Worm (Caenorhabditis elegans) whole organism, L4/young adult: ENCODE data around the gene cogc-2.

Experiments
- W03F9.2 ChIP-seq: fragments of 150-350 bp; optimal IDR thresholded peaks from 2 replicates; lab custom pipeline; 2014; ENCODE audit warnings: missing biosample characterization, missing genetic modification characterization
- dao-5 ChIP-seq: sonication (generic microtip); optimal IDR thresholded peaks from 2 replicates; lab custom pipeline; 2016; ENCODE audit warnings: missing genotype, missing genetic modification characterization, moderate library complexity, missing compliant biosample characterization
- him-1 ChIP-seq: sonication (generic microtip); optimal IDR thresholded peaks from 2 replicates; lab custom pipeline; 2016; ENCODE audit warnings: missing genotype, missing genetic modification reagents, missing genetic modification characterization, missing compliant biosample characterization

The cogc-2 gene

ce11 chrIV:7048637-7049245 is 9.4 kb upstream of the cogc-2 start:
- no peak for TF ChIP-seq him-1 (tag; lab: Kevin White, UChicago)
- TF ChIP-seq dao-5 (tag; lab: Kevin White, UChicago), result no peak
- TF ChIP-seq W03F9.2 (tag; lab: Kevin White, UChicago), result no peak

- no peak for TF ChIP-seq dao-5 (tag; lab: Kevin White, UChicago)
- TF ChIP-seq him-1 (tag; lab: Kevin White, UChicago), result no peak
- TF ChIP-seq W03F9.2 (tag; lab: Kevin White, UChicago), result no peak
Measured at ce11 chrIV:7047762-7048178, 8.4 kb upstream of the cogc-2 start.

ce11 chrIV:7046641-7047361 is 7.4 kb upstream of the cogc-2 start:
- TF ChIP-seq him-1 (tag; lab: Kevin White, UChicago) (no peak), W03F9.2 (tag; lab: Kevin White, UChicago) (no peak), dao-5 (tag; lab: Kevin White, UChicago) (no peak)

- TF ChIP-seq dao-5 (tag; lab: Kevin White, UChicago), result no peak
- TF ChIP-seq W03F9.2 (tag; lab: Kevin White, UChicago), result no peak
- TF ChIP-seq him-1 (tag; lab: Kevin White, UChicago), result no peak
Measured at ce11 chrIV:7045362-7045936, 6.1 kb upstream of the cogc-2 start.

- TF ChIP-seq W03F9.2 (tag; lab: Kevin White, UChicago) (peak; percentile 82), him-1 (tag; lab: Kevin White, UChicago) (no peak)
Measured at ce11 chrIV:7044552-7045139, 5.3 kb upstream of the cogc-2 start, which contains the start of gene tin-9.1. tin-9.1 (minus strand) TSS chrIV:7044602.

ce11 chrIV:7043430-7043829 is 4.0 kb upstream of the cogc-2 start:
- TF ChIP-seq W03F9.2 (tag; lab: Kevin White, UChicago), result no peak
- TF ChIP-seq him-1 (tag; lab: Kevin White, UChicago), result no peak
- no peak for TF ChIP-seq dao-5 (tag; lab: Kevin White, UChicago)

ce11 chrIV:7036790-7037189 is 2.6 kb downstream of the cogc-2 start, which contains the start of gene ufl-1:
ufl-1 (minus strand) TSS chrIV:7036859.
- TF ChIP-seq him-1 (tag; lab: Kevin White, UChicago) (no peak), dao-5 (tag; lab: Kevin White, UChicago) (no peak), W03F9.2 (tag; lab: Kevin White, UChicago) (no peak)

- TF ChIP-seq him-1 (tag; lab: Kevin White, UChicago) (no peak), dao-5 (tag; lab: Kevin White, UChicago) (no peak), W03F9.2 (tag; lab: Kevin White, UChicago) (no peak)
Measured at ce11 chrIV:7035823-7036222, 3.6 kb downstream of the cogc-2 start, which contains the start of gene C06G3.3. C06G3.3 (plus strand) TSS chrIV:7036123.

- TF ChIP-seq him-1 (tag; lab: Kevin White, UChicago) (no peak), dao-5 (tag; lab: Kevin White, UChicago) (no peak), W03F9.2 (tag; lab: Kevin White, UChicago) (no peak)
Measured at ce11 chrIV:7032459-7032858, 6.9 kb downstream of the cogc-2 start, which contains the start of gene C06G3.8. C06G3.8 (minus strand) TSS chrIV:7032559.

ce11 chrIV:7031019-7031418 is 8.4 kb downstream of the cogc-2 start:
- TF ChIP-seq W03F9.2 (tag; lab: Kevin White, UChicago) (no peak), him-1 (tag; lab: Kevin White, UChicago) (no peak), dao-5 (tag; lab: Kevin White, UChicago) (no peak)

- TF ChIP-seq W03F9.2 (tag; lab: Kevin White, UChicago) (no peak), dao-5 (tag; lab: Kevin White, UChicago) (no peak), him-1 (tag; lab: Kevin White, UChicago) (no peak)
Measured at ce11 chrIV:7025835-7026234, 13.5 kb downstream of the cogc-2 start.

- TF ChIP-seq dao-5 (tag; lab: Kevin White, UChicago) (no peak), him-1 (tag; lab: Kevin White, UChicago) (no peak), W03F9.2 (tag; lab: Kevin White, UChicago) (no peak)
Measured at ce11 chrIV:7024829-7025228, 14.6 kb downstream of the cogc-2 start.

ce11 chrIV:7023858-7024257 is 15.5 kb downstream of the cogc-2 start, which contains the start of gene adah-1:
adah-1 (plus strand) TSS chrIV:7024211.
- TF ChIP-seq him-1 (tag; lab: Kevin White, UChicago), result no peak
- TF ChIP-seq dao-5 (tag; lab: Kevin White, UChicago), result no peak
- TF ChIP-seq W03F9.2 (tag; lab: Kevin White, UChicago), result no peak
